Fruit fly (Drosophila melanogaster) whole organism, pupa: ENCODE measurements around the gene CG32087.

ENCODE experiments used
- CG10348 ChIP-seq: fragments of 200-800 bp; sonication (Bioruptor generic); IDR thresholded peaks from 2 replicates; pipeline ENCODE4 v1.3.6; 2022; ENCODE audit warnings: missing biosample characterization, missing genetic modification characterization
- CG12605 ChIP-seq: fragments of 200-800 bp; sonication (Bioruptor generic); IDR thresholded peaks from 2 replicates; pipeline ENCODE4 v1.3.6; 2022; ENCODE audit warnings: missing biosample characterization, missing genetic modification characterization
- CG14655 ChIP-seq: fragments of 200-800 bp; sonication (Bioruptor generic); optimal IDR thresholded peaks from 3 replicates; lab custom pipeline; 2017; ENCODE audit warnings: mild to moderate bottlenecking, missing biosample characterization, missing genetic modification reagents, missing genetic modification characterization
- CG15710 ChIP-seq: fragments of 200-800 bp; sonication (Bioruptor generic); optimal IDR thresholded peaks from 2 replicates; lab custom pipeline; 2018; ENCODE audit warnings: missing biosample characterization, mild to moderate bottlenecking, missing genetic modification characterization, moderate library complexity
- CG34367 ChIP-seq: fragments of 200-800 bp; sonication (Bioruptor generic); optimal IDR thresholded peaks from 2 replicates; lab custom pipeline; 2018; ENCODE audit warnings: missing biosample characterization, mild to moderate bottlenecking, missing genetic modification characterization
- CG4496 ChIP-seq: fragments of 200-800 bp; sonication (Bioruptor generic); IDR thresholded peaks from 3 replicates; pipeline ENCODE4 v1.3.6; 2022; ENCODE audit warnings: missing biosample characterization, missing genetic modification characterization
- CG8159 ChIP-seq: fragments of 200-800 bp; sonication (Bioruptor generic); optimal IDR thresholded peaks from 3 replicates; lab custom pipeline; 2018; ENCODE audit warnings: missing biosample characterization, mild to moderate bottlenecking, missing genetic modification characterization, moderate library complexity
- D1 ChIP-seq: fragments of 200-800 bp; sonication (Bioruptor generic); optimal IDR thresholded peaks from 2 replicates; lab custom pipeline; 2018; ENCODE audit warnings: missing biosample characterization, mild to moderate bottlenecking, missing genetic modification characterization, moderate library complexity
- EcR ChIP-seq: fragments of 200-800 bp; sonication (Bioruptor generic); optimal IDR thresholded peaks from 3 replicates; lab custom pipeline; 2019; ENCODE audit warnings: missing biosample characterization, missing genetic modification characterization, mild to moderate bottlenecking, moderate library complexity, missing genetic modification reagents
- Snoo ChIP-seq: fragments of 200-800 bp; sonication (Bioruptor generic); optimal IDR thresholded peaks from 3 replicates; lab custom pipeline; 2017; ENCODE audit warnings: missing biosample characterization, mild to moderate bottlenecking, missing genetic modification characterization, inconsistent platforms
- rn ChIP-seq: fragments of 200-800 bp; sonication (Bioruptor generic); IDR thresholded peaks from 2 replicates; pipeline ENCODE4 v1.3.6; 2022; ENCODE audit warnings: missing biosample characterization, missing genetic modification characterization

- no peak for TF ChIP-seq rn
- no peak for TF ChIP-seq CG34367 (tag; lab: Kevin White, UChicago)
- TF ChIP-seq CG8159, result no peak
- no peak for TF ChIP-seq CG10348 (GFP tag; lab: Robert Waterston, UW)
- TF ChIP-seq D1 (tag; lab: Kevin White, UChicago), result no peak
- no peak for TF ChIP-seq EcR (GFP tag; lab: Kevin White, UChicago)
- TF ChIP-seq CG14655, result no peak
- TF ChIP-seq CG4496 (GFP tag; lab: Robert Waterston, UW), result 0 out of 3 replicates have a peak, but pooled peaks have one; percentile 24
- peak; percentile 6 for TF ChIP-seq Snoo (tag; lab: Kevin White, UChicago)
- peak; percentile 9 for TF ChIP-seq CG15710 (tag; lab: Kevin White, UChicago)
- TF ChIP-seq CG12605 (GFP tag; lab: Robert Waterston, UW), result peak; percentile 36; the same call in 1 of the 2 replicates
These were observed 11.2 kb upstream of the CG32087 start, which contains the start of gene Bmcp for dm6 chr3L:11720780-11721179.
